Fruit fly (Drosophila melanogaster) whole organism, adult: Measurements from ENCODE around the gene CG42780.

Experiments used
- bab1 ChIP-seq: fragments of 200-800 bp; sonication (Bioruptor generic); optimal IDR thresholded peaks from 3 replicates; lab custom pipeline; 2019; ENCODE audit warnings: missing biosample characterization, mild to moderate bottlenecking, missing genetic modification characterization, moderate library complexity
- cic ChIP-seq: fragments of 200-800 bp; sonication (Bioruptor generic); optimal IDR thresholded peaks from 2 replicates; lab custom pipeline; 2017; ENCODE audit warnings: missing biosample characterization, mild to moderate bottlenecking, missing genetic modification characterization, moderate library complexity
- kay ChIP-seq: fragments of 200-800 bp; sonication (Bioruptor generic); peaks from one replicate; lab custom pipeline; 2016; ENCODE audit warnings: missing biosample characterization, missing genetic modification characterization, borderline replicate concordance
- toe ChIP-seq: fragments of 200-800 bp; sonication (Bioruptor generic); optimal IDR thresholded peaks from 2 replicates; lab custom pipeline; 2016; ENCODE audit warnings: missing biosample characterization, missing genetic modification characterization

- TF ChIP-seq bab1 (GFP tag; lab: Kevin White, UChicago) = no peak
- TF ChIP-seq kay (GFP tag; lab: Kevin White, UChicago) = no peak
- no peak for TF ChIP-seq cic
- TF ChIP-seq toe (GFP tag; lab: Kevin White, UChicago) = no peak
These were observed at the start of gene CG42780 for dm6 chrX:7332091-7332490.
